Fruit fly (Drosophila melanogaster): ENCODE data around the gene CG6230.

DNA sequence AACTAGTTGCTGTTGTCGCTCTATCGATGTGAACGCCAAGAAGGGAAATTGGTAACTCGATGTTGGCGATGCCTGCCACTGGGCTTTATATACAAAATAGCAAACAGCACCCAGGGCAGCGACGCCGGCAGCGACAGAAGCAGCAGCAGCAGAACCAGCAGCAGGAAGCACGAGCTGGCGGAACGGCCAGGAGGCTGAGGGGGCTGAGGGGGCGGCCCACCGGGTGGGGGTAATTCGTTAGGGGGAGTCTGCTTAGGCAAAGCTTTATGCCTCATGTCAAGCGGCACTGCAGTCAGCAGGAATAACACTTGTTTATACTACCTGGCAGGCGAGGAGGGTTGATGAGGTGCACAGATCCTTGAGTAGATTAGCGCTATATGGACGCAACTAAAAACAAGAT, 38.8 kb downstream of the CG6230 start, which contains the start of gene AstC:
- TF ChIP-seq achi (GFP tag; optimal IDR thresholded peaks at IDR 0.05), result no peak
- TF ChIP-seq CG6808 (GFP tag; optimal IDR thresholded peaks at IDR 0.05), result no peak
- TF ChIP-seq OdsH (GFP tag; optimal IDR thresholded peaks at IDR 0.05), result no peak

Measured in whole organism, prepupa.